Worm (Caenorhabditis elegans) whole organism, young adult: ENCODE results near the gene F40F8.1.

Experiments used
- F39B2.1 ChIP-seq: fragments of 200-800 bp; sonication (Bioruptor generic); IDR thresholded peaks from 2 replicates; pipeline ENCODE4 v1.3.6; 2022; ENCODE audit warnings: missing genetic modification reagents, missing genetic modification characterization, missing compliant biosample characterization
- F49E8.2 ChIP-seq: sonication (generic microtip); optimal IDR thresholded peaks from 3 replicates; lab custom pipeline; 2017; ENCODE audit warnings: missing genetic modification characterization, mild to moderate bottlenecking, missing compliant biosample characterization, antibody characterized with exemption, moderate library complexity; ENCODE audit not compliant: insufficient read depth
- F57A8.1 ChIP-seq: fragments of 200-800 bp; sonication (Bioruptor generic); optimal IDR thresholded peaks from 2 replicates; lab custom pipeline; 2018; ENCODE audit warnings: mild to moderate bottlenecking, missing genetic modification characterization, moderate library complexity, missing compliant biosample characterization
- Y56A3A.18 ChIP-seq: fragments of 200-800 bp; sonication (Bioruptor generic); IDR thresholded peaks from 2 replicates; pipeline ENCODE4 v1.3.6; 2022; ENCODE audit warnings: missing genetic modification reagents, missing genetic modification characterization, missing compliant biosample characterization
- ceh-79 ChIP-seq: sonication (generic microtip); optimal IDR thresholded peaks from 2 replicates; lab custom pipeline; 2017; ENCODE audit warnings: mild to moderate bottlenecking, missing genetic modification characterization, missing compliant biosample characterization
- egl-44 ChIP-seq: fragments of 200-800 bp; sonication (Bioruptor generic); IDR thresholded peaks from 2 replicates; pipeline ENCODE4 v1.3.6; 2022; ENCODE audit warnings: missing genetic modification reagents, missing genetic modification characterization, missing compliant biosample characterization
- lin-26 ChIP-seq: fragments of 200-800 bp; sonication (Bioruptor generic); IDR thresholded peaks from 2 replicates; pipeline ENCODE4 v1.3.6; 2022; ENCODE audit warnings: missing genetic modification reagents, missing genetic modification characterization, missing compliant biosample characterization
- mcd-1 ChIP-seq: fragments of 200-800 bp; sonication (Bioruptor generic); IDR thresholded peaks from 2 replicates; pipeline ENCODE4 v1.3.6; 2022; ENCODE audit warnings: missing genetic modification reagents, missing genetic modification characterization, missing compliant biosample characterization

DNA sequence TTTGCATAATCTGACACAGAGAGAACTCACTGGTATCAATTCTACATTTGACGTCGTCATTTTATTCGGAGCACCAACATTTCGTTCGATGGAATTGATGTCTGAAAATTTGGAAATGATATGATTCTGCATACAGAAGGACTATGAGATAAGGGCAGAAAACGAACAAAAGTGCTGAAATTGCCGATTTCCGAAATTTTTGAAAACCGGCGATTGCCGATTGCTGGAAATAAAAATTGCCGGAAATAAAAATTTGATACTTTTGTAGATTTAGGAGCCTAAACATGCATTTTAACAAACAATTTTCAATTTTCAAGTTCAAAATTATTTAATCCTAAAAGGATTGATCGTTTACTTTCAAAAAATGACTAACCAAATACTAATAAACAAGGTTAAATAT, 38.1 kb upstream of the F40F8.1 start, which contains the start of gene unc-53:
- TF ChIP-seq Y56A3A.18 (no peak), F49E8.2 (tag; lab: Kevin White, UChicago) (no peak), F57A8.1 (GFP tag; lab: Kevin White, UChicago) (no peak), F39B2.1 (no peak), mcd-1 (GFP tag; lab: Robert Waterston, UW) (no peak), lin-26 (no peak), ceh-79 (tag; lab: Kevin White, UChicago) (no peak), egl-44 (GFP tag; lab: Robert Waterston, UW) (no peak)
